Worm (Caenorhabditis elegans): ENCODE data around the gene sgn-1.

sgn-1 gene

ce11 chrII:8787376-8787775, 3.9 kb upstream of the sgn-1 start (continued):
- TF ChIP-seq lin-15B (tag; optimal IDR thresholded peaks at IDR 0.05) (peak; percentile 6), ztf-11 (tag; optimal IDR thresholded peaks at IDR 0.05) (no peak), nhr-111 (GFP tag; optimal IDR thresholded peaks at IDR 0.05) (no peak), aha-1 (tag) (peak; percentile 99), lin-29 (GFP tag; IDR thresholded peaks at IDR 0.05) (peak; percentile 51; the same call in 1 of the 2 replicates), lin-1 (GFP tag; IDR thresholded peaks at IDR 0.05) (0 out of 2 replicates have a peak, but pooled peaks have one; percentile 63), rbr-2 (tag; optimal IDR thresholded peaks at IDR 0.05) (peak; percentile 93), Y75B8A.6 (GFP tag; IDR thresholded peaks at IDR 0.05) (no peak), nhr-77 (tag; optimal IDR thresholded peaks at IDR 0.05) (peak; percentile 87), hlh-11 (tag; optimal IDR thresholded peaks at IDR 0.05) (peak; percentile 94), mdt-29 (GFP tag; IDR thresholded peaks at IDR 0.05) (peak; percentile 92), unc-62 (GFP tag; optimal IDR thresholded peaks at IDR 0.05 in 1 of 2) (peak in 1 of 2 experiments; percentile 100), unc-62 (tag; optimal IDR thresholded peaks at IDR 0.05) (no peak), zfp-3 (GFP tag; conservative IDR thresholded peaks at IDR 0.05) (peak; percentile 86), saeg-2 (GFP tag; IDR thresholded peaks at IDR 0.05) (no peak; the same call in 1 of the 2 replicates), vab-7 (GFP tag; IDR thresholded peaks at IDR 0.05) (peak; percentile 61), T26A8.4 (GFP tag; IDR thresholded peaks at IDR 0.05) (peak; percentile 91), duxl-1 (tag; optimal IDR thresholded peaks at IDR 0.05; ENCODE audit: poor library complexity) (peak; percentile 77), spr-1 (tag; optimal IDR thresholded peaks at IDR 0.05) (peak; percentile 71), ceh-20 (GFP tag; IDR thresholded peaks at IDR 0.05) (peak; percentile 83), snpc-4 (tag; optimal IDR thresholded peaks at IDR 0.05) (no peak), daf-12 (tag; optimal IDR thresholded peaks at IDR 0.05) (no peak), F37D6.2 (tag; optimal IDR thresholded peaks at IDR 0.05) (peak; percentile 58), ceh-62 (tag; optimal IDR thresholded peaks at IDR 0.05) (no peak), cey-2 (tag; optimal IDR thresholded peaks at IDR 0.05; ENCODE audit: borderline replicate concordance, insufficient read depth) (peak; percentile 52), ceh-32 (tag; optimal IDR thresholded peaks at IDR 0.05; ENCODE audit: poor library complexity) (no peak), tag-97 (GFP tag; IDR thresholded peaks at IDR 0.05) (no peak), lim-7 (GFP tag; IDR thresholded peaks at IDR 0.05) (no peak), hmg-1.1 (GFP tag; IDR thresholded peaks at IDR 0.05) (peak; percentile 91), sdz-12 (GFP tag; optimal IDR thresholded peaks at IDR 0.05) (no peak), fos-1 (tag; optimal IDR thresholded peaks at IDR 0.05) (no peak), php-3 (GFP tag; IDR thresholded peaks at IDR 0.05) (peak; percentile 81), D1046.2 (GFP tag; IDR thresholded peaks at IDR 0.05) (no peak), daf-19 (GFP tag; conservative IDR thresholded peaks at IDR 0.05) (peak; percentile 79), mdl-1 (tag; optimal IDR thresholded peaks at IDR 0.05) (peak in 1 of 2 experiments; percentile 83), dmd-9 (GFP tag; IDR thresholded peaks at IDR 0.05) (no peak), aly-2 (tag; optimal IDR thresholded peaks at IDR 0.05) (no peak), daf-8 (GFP tag; IDR thresholded peaks at IDR 0.05) (no peak), zip-11 (GFP tag; IDR thresholded peaks at IDR 0.05) (no peak), madf-9 (GFP tag; conservative IDR thresholded peaks at IDR 0.05) (peak; percentile 50; the same call in 1 of the 2 replicates), dve-1 (tag; optimal IDR thresholded peaks at IDR 0.05; ENCODE audit: insufficient read depth) (peak; percentile 97), unc-39 (tag; optimal IDR thresholded peaks at IDR 0.05) (no peak), ces-1 (GFP tag; optimal IDR thresholded peaks at IDR 0.05) (no peak), ctbp-1 (GFP tag; IDR thresholded peaks at IDR 0.05) (peak; percentile 84), F49E8.2 (tag; optimal IDR thresholded peaks at IDR 0.05; ENCODE audit: borderline replicate concordance) (no peak), dmd-6 (GFP tag; IDR thresholded peaks at IDR 0.05) (peak; percentile 91), skn-1 (tag; optimal IDR thresholded peaks at IDR 0.05) (peak; percentile 75), mep-1 (tag; optimal IDR thresholded peaks at IDR 0.05) (peak; percentile 88), F44E2.7 (GFP tag; IDR thresholded peaks at IDR 0.05) (no peak), egl-43 (GFP tag; IDR thresholded peaks at IDR 0.05) (peak; percentile 81; the same call in 1 of the 2 replicates), dmd-8 (GFP tag; IDR thresholded peaks at IDR 0.05) (no peak), gei-8 (GFP tag; optimal IDR thresholded peaks at IDR 0.05) (no peak)
